Fruit fly (Drosophila melanogaster): ENCODE data around the gene SoYb.

dm6 chr2L:9981809-9982208 lies 20.7 kb downstream of the SoYb start:
- TF ChIP-seq woc (GFP tag; optimal IDR thresholded peaks at IDR 0.05), result peak; percentile 22
- TF ChIP-seq N (GFP tag; optimal IDR thresholded peaks at IDR 0.05), result no peak
- TF ChIP-seq usp (GFP tag; optimal IDR thresholded peaks at IDR 0.05), result no peak
- TF ChIP-seq Dfd (GFP tag; optimal IDR thresholded peaks at IDR 0.05), result no peak
- TF ChIP-seq h (GFP tag; optimal IDR thresholded peaks at IDR 0.05), result peak; percentile 60
- TF ChIP-seq CrebA (GFP tag; optimal IDR thresholded peaks at IDR 0.05; ENCODE audit: borderline replicate concordance), result no peak
- no peak for TF ChIP-seq psq (GFP tag; optimal IDR thresholded peaks at IDR 0.05)
- TF ChIP-seq tai (GFP tag; optimal IDR thresholded peaks at IDR 0.05), result no peak
- TF ChIP-seq ey (GFP tag; optimal IDR thresholded peaks at IDR 0.05), result peak; percentile 11
- no peak for TF ChIP-seq Mio (GFP tag; optimal IDR thresholded peaks at IDR 0.05)
